2 fruit fly cellular contexts compared by ENCODE assay signal in the genomic region with DNA sequence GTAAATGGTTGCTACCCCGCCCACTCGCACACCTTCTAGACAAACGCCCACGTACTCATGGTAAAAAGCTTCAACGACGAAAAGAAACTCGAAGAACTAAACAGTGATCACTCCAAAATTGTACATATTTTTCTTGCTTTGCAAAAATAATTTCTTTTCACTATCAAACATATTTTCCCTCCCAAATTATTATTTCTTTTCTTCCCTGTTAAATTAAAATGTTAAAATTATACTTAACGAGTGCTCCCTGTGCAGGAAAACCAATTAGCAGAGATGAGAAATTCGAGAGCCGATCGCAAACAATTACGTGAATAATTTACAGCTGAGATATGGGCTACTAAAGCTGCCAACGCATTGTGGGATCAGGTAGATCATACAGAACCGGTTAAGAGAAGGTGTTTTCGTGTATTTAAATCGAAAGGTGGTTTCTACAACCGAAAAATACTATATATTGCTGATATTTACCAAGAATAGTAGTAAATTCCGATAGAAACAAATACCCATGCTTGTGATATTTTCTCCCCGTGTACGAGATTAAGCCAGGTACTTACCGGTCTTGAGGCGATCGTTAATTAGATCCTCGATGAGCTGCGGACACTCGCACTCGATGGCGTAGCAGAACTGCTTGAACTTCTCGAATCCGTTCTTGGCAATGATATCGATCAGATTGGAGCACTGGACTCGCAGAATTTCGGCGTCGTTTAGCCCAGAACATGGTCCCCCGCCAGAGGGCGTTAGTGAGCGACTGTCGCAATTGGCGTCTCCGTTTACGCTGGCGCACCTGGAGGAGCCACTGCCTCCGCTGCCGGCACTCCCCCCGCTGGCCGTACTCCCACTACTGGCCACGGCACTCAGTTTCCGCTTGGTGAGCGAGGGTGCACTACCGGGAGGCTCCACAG.
TF ChIP-seq lines count a peak whose summit lies in the region.

No protein-coding gene starts in this region.

TF ChIP-seq in whole organism, embryonic, 481 proteins besides CTCF, POLR2A, EP300 and RAD21 (continued from another document and continues in another):
- TF ChIP-seq Neu2 (GFP tag; optimal IDR thresholded peaks at IDR 0.05; lab: Kevin White, UChicago; ENCODE audit: borderline replicate concordance) (no peak), salm (tag; optimal IDR thresholded peaks at IDR 0.05; lab: Kevin White, UChicago) (no peak), CG4404 (GFP tag; IDR thresholded peaks at IDR 0.05; lab: Robert Waterston, UW) (peak; percentile 13; the same call in 1 of the 2 replicates), CG7963 (GFP tag; IDR thresholded peaks at IDR 0.05; lab: Robert Waterston, UW; ENCODE audit: partially characterized antibody) (no peak), CG12104 (GFP tag; optimal IDR thresholded peaks at IDR 0.05; lab: Kevin White, UChicago) (no peak), sim (GFP tag; IDR thresholded peaks at IDR 0.05; lab: Robert Waterston, UW) (no peak), HmgD (GFP tag; optimal IDR thresholded peaks at IDR 0.05; lab: Kevin White, UChicago) (no peak), Dp (GFP tag; optimal IDR thresholded peaks at IDR 0.05; lab: Kevin White, UChicago) (no peak), croc (GFP tag; conservative IDR thresholded peaks at IDR 0.05; lab: Robert Waterston, UW) (no peak), Poxn (GFP tag; IDR thresholded peaks at IDR 0.05; lab: Robert Waterston, UW) (no peak), CG10462 (GFP tag; optimal IDR thresholded peaks at IDR 0.05; lab: Kevin White, UChicago) (no peak), CG17912 (GFP tag; optimal IDR thresholded peaks at IDR 0.05; lab: Kevin White, UChicago) (no peak), CG17361 (GFP tag; IDR thresholded peaks at IDR 0.05; lab: Robert Waterston, UW) (peak; percentile 39; the same call in 1 of the 3 replicates), CG8359 (GFP tag; optimal IDR thresholded peaks at IDR 0.05; lab: Kevin White, UChicago; ENCODE audit: borderline replicate concordance) (no peak), Dad (GFP tag; optimal IDR thresholded peaks at IDR 0.05; lab: Kevin White, UChicago) (no peak), CG11504 (tag; optimal IDR thresholded peaks at IDR 0.05; lab: Kevin White, UChicago) (peak; percentile 13), ATbp (GFP tag; optimal IDR thresholded peaks at IDR 0.05; lab: Kevin White, UChicago) (no peak), CG14050 (GFP tag; IDR thresholded peaks at IDR 0.05; lab: Robert Waterston, UW) (no peak), CG8478 (optimal IDR thresholded peaks at IDR 0.05; lab: Kevin White, UChicago) (no peak), dmrt11E (tag; optimal IDR thresholded peaks at IDR 0.05; lab: Kevin White, UChicago) (no peak), CG4820 (GFP tag; optimal IDR thresholded peaks at IDR 0.05; lab: Kevin White, UChicago) (no peak), grn (GFP tag; optimal IDR thresholded peaks at IDR 0.05; lab: Kevin White, UChicago) (no peak), insv (GFP tag; optimal IDR thresholded peaks at IDR 0.05; lab: Kevin White, UChicago) (no peak), caup (GFP tag; optimal IDR thresholded peaks at IDR 0.05; lab: Kevin White, UChicago; ENCODE audit: severe bottlenecking) (peak; percentile 1), tio (GFP tag; optimal IDR thresholded peaks at IDR 0.05; lab: Kevin White, UChicago) (no peak), Fer3 (tag; optimal IDR thresholded peaks at IDR 0.05; lab: Kevin White, UChicago) (peak; percentile 36), pita (GFP tag; optimal IDR thresholded peaks at IDR 0.05; lab: Kevin White, UChicago) (no peak), CG1024 (GFP tag; IDR thresholded peaks at IDR 0.05; lab: Robert Waterston, UW) (no peak), aop (GFP tag; IDR thresholded peaks at IDR 0.05; lab: Robert Waterston, UW) (no peak), pum (GFP tag; optimal IDR thresholded peaks at IDR 0.05; lab: Kevin White, UChicago) (no peak), CG13424 (tag; optimal IDR thresholded peaks at IDR 0.05; lab: Kevin White, UChicago) (peak; percentile 13), corto (GFP tag; optimal IDR thresholded peaks at IDR 0.05; lab: Kevin White, UChicago) (no peak), MTF-1 (GFP tag; optimal IDR thresholded peaks at IDR 0.05; lab: Kevin White, UChicago; ENCODE audit: borderline replicate concordance) (no peak), Hsf (GFP tag; optimal IDR thresholded peaks at IDR 0.05; lab: Kevin White, UChicago) (peak; percentile 44), CG9876 (GFP tag; optimal IDR thresholded peaks at IDR 0.05; lab: Kevin White, UChicago) (no peak), MBD-R2 (GFP tag; IDR thresholded peaks at IDR 0.05; lab: Robert Waterston, UW) (peak; percentile 19; the same call in 1 of the 2 replicates), jumu (GFP tag; optimal IDR thresholded peaks at IDR 0.05; lab: Kevin White, UChicago) (no peak), run (tag; optimal IDR thresholded peaks at IDR 0.05; lab: Kevin White, UChicago) (no peak), CG1792 (GFP tag; optimal IDR thresholded peaks at IDR 0.05; lab: Kevin White, UChicago) (no peak), CG7928 (GFP tag; optimal IDR thresholded peaks at IDR 0.05; lab: Kevin White, UChicago) (no peak), CG12299 (tag; optimal IDR thresholded peaks at IDR 0.05; lab: Kevin White, UChicago) (no peak), lmd (GFP tag; IDR thresholded peaks at IDR 0.05; lab: Robert Waterston, UW) (peak; percentile 64; the same call in 1 of the 2 replicates), sug (tag; optimal IDR thresholded peaks at IDR 0.05; lab: Kevin White, UChicago) (no peak), dmrt99B (tag; optimal IDR thresholded peaks at IDR 0.05; lab: Kevin White, UChicago) (no peak), CG7786 (GFP tag; optimal IDR thresholded peaks at IDR 0.05; lab: Kevin White, UChicago) (no peak), Hr78 (GFP tag; optimal IDR thresholded peaks at IDR 0.05; lab: Kevin White, UChicago) (no peak), CG11560 (tag; IDR thresholded peaks at IDR 0.05; lab: Robert Waterston, UW) (no peak), knrl (GFP tag; IDR thresholded peaks at IDR 0.05; lab: Robert Waterston, UW; ENCODE audit: partially characterized antibody) (no peak), Rfx (GFP tag; IDR thresholded peaks at IDR 0.05; lab: Robert Waterston, UW) (peak; percentile 74), fd64A (GFP tag; optimal IDR thresholded peaks at IDR 0.05; lab: Kevin White, UChicago) (no peak), ro (GFP tag; IDR thresholded peaks at IDR 0.05; lab: Robert Waterston, UW) (no peak), MESR4 (GFP tag; optimal IDR thresholded peaks at IDR 0.05; lab: Kevin White, UChicago) (no peak), chinmo (GFP tag; IDR thresholded peaks at IDR 0.05; lab: Robert Waterston, UW; ENCODE audit: partially characterized antibody) (no peak), ken (GFP tag; IDR thresholded peaks at IDR 0.05; lab: Robert Waterston, UW) (0 out of 3 replicates have a peak, but pooled peaks have one; percentile 26), danr (GFP tag; IDR thresholded peaks at IDR 0.05; lab: Robert Waterston, UW) (no peak), CG15011 (GFP tag; optimal IDR thresholded peaks at IDR 0.05; lab: Kevin White, UChicago) (no peak), Meics (GFP tag; optimal IDR thresholded peaks at IDR 0.05; lab: Kevin White, UChicago) (peak; percentile 30), CG9215 (GFP tag; IDR thresholded peaks at IDR 0.05; lab: Robert Waterston, UW) (peak; percentile 33), CG14667 (GFP tag; IDR thresholded peaks at IDR 0.05; lab: Robert Waterston, UW) (peak; percentile 40; the same call in 1 of the 2 replicates), CG12391 (tag; optimal IDR thresholded peaks at IDR 0.05; lab: Kevin White, UChicago) (peak; percentile 45), gcm2 (GFP tag; optimal IDR thresholded peaks at IDR 0.05; lab: Kevin White, UChicago) (no peak)

TF ChIP-seq in whole organism, prepupa, 60 proteins besides CTCF, POLR2A, EP300 and RAD21 (continued from another document):
- peak; percentile 52 for TF ChIP-seq Met (GFP tag; optimal IDR thresholded peaks at IDR 0.05; lab: Kevin White, UChicago)
- no peak for TF ChIP-seq CG34406 (GFP tag; optimal IDR thresholded peaks at IDR 0.05; lab: Kevin White, UChicago)
- TF ChIP-seq CG7368 (GFP tag; optimal IDR thresholded peaks at IDR 0.05; lab: Kevin White, UChicago), result no peak
- no peak for TF ChIP-seq Sox15 (GFP tag; optimal IDR thresholded peaks at IDR 0.05; lab: Kevin White, UChicago)
- no peak for TF ChIP-seq CG11902 (GFP tag; optimal IDR thresholded peaks at IDR 0.05; lab: Kevin White, UChicago)
- peak; percentile 31 for TF ChIP-seq Eip75B (GFP tag; optimal IDR thresholded peaks at IDR 0.05; lab: Kevin White, UChicago)
- peak; percentile 27 for TF ChIP-seq acj6 (GFP tag; optimal IDR thresholded peaks at IDR 0.05; lab: Kevin White, UChicago)
- peak; percentile 6 for TF ChIP-seq vri (GFP tag; optimal IDR thresholded peaks at IDR 0.05; lab: Kevin White, UChicago)
- TF ChIP-seq Sox14 (GFP tag; optimal IDR thresholded peaks at IDR 0.05; lab: Kevin White, UChicago), result peak; percentile 5
- TF ChIP-seq Gug (GFP tag; IDR thresholded peaks at IDR 0.05; lab: Robert Waterston, UW), result no peak
- TF ChIP-seq Lpt (GFP tag; optimal IDR thresholded peaks at IDR 0.05; lab: Kevin White, UChicago), result no peak
- no peak for TF ChIP-seq Hr38 (GFP tag; optimal IDR thresholded peaks at IDR 0.05; lab: Kevin White, UChicago)
- peak; percentile 39 for TF ChIP-seq CG31627 (GFP tag; optimal IDR thresholded peaks at IDR 0.05; lab: Kevin White, UChicago)
- TF ChIP-seq svp (GFP tag; lab: Kevin White, UChicago), result peak; percentile 72
- no peak for TF ChIP-seq Sox102F (GFP tag; optimal IDR thresholded peaks at IDR 0.05; lab: Kevin White, UChicago)
- peak; percentile 25 for TF ChIP-seq CG6792 (GFP tag; optimal IDR thresholded peaks at IDR 0.05; lab: Kevin White, UChicago)
- TF ChIP-seq CG11762 (GFP tag; optimal IDR thresholded peaks at IDR 0.05; lab: Kevin White, UChicago; ENCODE audit: insufficient read depth), result no peak
- no peak for TF ChIP-seq dac (GFP tag; optimal IDR thresholded peaks at IDR 0.05; lab: Kevin White, UChicago)
- TF ChIP-seq CG11294 (GFP tag; IDR thresholded peaks at IDR 0.05; lab: Robert Waterston, UW), result no peak
- peak; percentile 25 for TF ChIP-seq net (GFP tag; optimal IDR thresholded peaks at IDR 0.05; lab: Kevin White, UChicago)
- TF ChIP-seq cyc (GFP tag; optimal IDR thresholded peaks at IDR 0.05; lab: Kevin White, UChicago), result peak; percentile 15
- peak; percentile 24 for TF ChIP-seq CG10669 (GFP tag; optimal IDR thresholded peaks at IDR 0.05; lab: Kevin White, UChicago)
- TF ChIP-seq Ets21C (GFP tag; optimal IDR thresholded peaks at IDR 0.05; lab: Kevin White, UChicago), result no peak
- peak; percentile 44 for TF ChIP-seq Hr39 (GFP tag; optimal IDR thresholded peaks at IDR 0.05; lab: Kevin White, UChicago)
- no peak for TF ChIP-seq fd59A (GFP tag; optimal IDR thresholded peaks at IDR 0.05; lab: Kevin White, UChicago)
- no peak for TF ChIP-seq Smox (GFP tag; optimal IDR thresholded peaks at IDR 0.05; lab: Kevin White, UChicago)
- no peak for TF ChIP-seq CG8319 (GFP tag; optimal IDR thresholded peaks at IDR 0.05; lab: Kevin White, UChicago)
- TF ChIP-seq CG32006 (GFP tag; optimal IDR thresholded peaks at IDR 0.05; lab: Kevin White, UChicago), result no peak
- 0 out of 3 replicates have a peak, but pooled peaks have one; percentile 28 for TF ChIP-seq CG8119 (GFP tag; IDR thresholded peaks at IDR 0.05; lab: Robert Waterston, UW)
- peak; percentile 9 for TF ChIP-seq CG6808 (GFP tag; optimal IDR thresholded peaks at IDR 0.05; lab: Kevin White, UChicago)
- TF ChIP-seq OdsH (GFP tag; optimal IDR thresholded peaks at IDR 0.05; lab: Kevin White, UChicago), result peak; percentile 14
- TF ChIP-seq CG6854 (GFP tag; optimal IDR thresholded peaks at IDR 0.05; lab: Kevin White, UChicago), result no peak
- TF ChIP-seq CG10631 (GFP tag; optimal IDR thresholded peaks at IDR 0.05; lab: Kevin White, UChicago), result no peak
- TF ChIP-seq ss (GFP tag; optimal IDR thresholded peaks at IDR 0.05; lab: Kevin White, UChicago), result no peak
- peak; percentile 21 for TF ChIP-seq esn (GFP tag; optimal IDR thresholded peaks at IDR 0.05; lab: Kevin White, UChicago)
- 0 out of 3 replicates have a peak, but pooled peaks have one; percentile 19 for TF ChIP-seq CG6163 (GFP tag; IDR thresholded peaks at IDR 0.05; lab: Robert Waterston, UW)
- no peak for TF ChIP-seq spab (GFP tag; optimal IDR thresholded peaks at IDR 0.05; lab: Kevin White, UChicago)
- 0 out of 2 replicates have a peak, but pooled peaks have one; percentile 19 for TF ChIP-seq CG15336 (GFP tag; IDR thresholded peaks at IDR 0.05; lab: Robert Waterston, UW)
- TF ChIP-seq Eip78C (GFP tag; lab: Kevin White, UChicago), result peak; percentile 86
- peak; percentile 39 for TF ChIP-seq achi (GFP tag; optimal IDR thresholded peaks at IDR 0.05; lab: Kevin White, UChicago)
- TF ChIP-seq CG6276 (GFP tag; optimal IDR thresholded peaks at IDR 0.05; lab: Kevin White, UChicago), result no peak
TF ChIP-seq in whole organism, prepupa: peak in this region for 30.
